Worm (Caenorhabditis elegans): ENCODE data around the gene C14C6.13.

- TF ChIP-seq zag-1 (tag; optimal IDR thresholded peaks at IDR 0.05) (no peak), aly-2 (tag; optimal IDR thresholded peaks at IDR 0.05) (no peak), nfya-1 (tag; optimal IDR thresholded peaks at IDR 0.05; ENCODE audit: insufficient read depth) (no peak), ceh-82 (tag; optimal IDR thresholded peaks at IDR 0.05) (no peak), ztf-11 (tag; optimal IDR thresholded peaks at IDR 0.05) (no peak), nhr-76 (tag; optimal IDR thresholded peaks at IDR 0.05) (no peak), ama-1 (optimal IDR thresholded peaks at IDR 0.05) (no peak), elt-3 (tag; optimal IDR thresholded peaks at IDR 0.05) (no peak), nhr-237 (tag; optimal IDR thresholded peaks at IDR 0.05) (no peak)
Observed at ce11 chrV:543169-543568, 31.4 kb downstream of the C14C6.13 start, which contains the start of gene C14C6.3.
